Worm (Caenorhabditis elegans) whole organism, L4 larva: ENCODE measurements around the gene fkb-1.

Experiments
- F10B5.3 ChIP-seq: sonication (generic microtip); optimal IDR thresholded peaks from 2 replicates; lab custom pipeline; 2016; ENCODE audit warnings: mild to moderate bottlenecking, missing genetic modification characterization, missing compliant biosample characterization
- F44E2.7 ChIP-seq: fragments of 200-800 bp; sonication (Bioruptor generic); IDR thresholded peaks from 2 replicates; pipeline ENCODE4 v2.1.2; 2022; ENCODE audit warnings: missing genetic modification characterization, missing compliant biosample characterization
- T26A8.4 ChIP-seq: fragments of 200-800 bp; sonication (Bioruptor generic); IDR thresholded peaks from 2 replicates; pipeline ENCODE4 v1.3.6; 2022; ENCODE audit warnings: missing genetic modification characterization, missing compliant biosample characterization
- Y48G9A.11 ChIP-seq: fragments of 200-800 bp; sonication (Bioruptor generic); IDR thresholded peaks from 2 replicates; pipeline ENCODE4 v1.3.6; 2022; ENCODE audit warnings: missing genetic modification reagents, missing genetic modification characterization, missing compliant biosample characterization
- Y5F2A.4 ChIP-seq: fragments of 200-800 bp; sonication (Bioruptor generic); optimal IDR thresholded peaks from 2 replicates; lab custom pipeline; 2018; ENCODE audit warnings: mild to moderate bottlenecking, missing genetic modification characterization, missing compliant biosample characterization
- ZK337.2 ChIP-seq: fragments of 200-800 bp; sonication (Bioruptor generic); IDR thresholded peaks from 2 replicates; pipeline ENCODE4 v1.3.6; 2022; ENCODE audit warnings: missing genetic modification reagents, missing genetic modification characterization, missing compliant biosample characterization
- arid-1 ChIP-seq: fragments of 200-800 bp; sonication (Bioruptor generic); conservative IDR thresholded peaks from 2 replicates; pipeline ENCODE4 v1.3.6; 2022; ENCODE audit warnings: missing genetic modification reagents, missing genetic modification characterization, missing compliant biosample characterization
- attf-4 ChIP-seq: sonication (generic microtip); optimal IDR thresholded peaks from 3 replicates; lab custom pipeline; 2017; ENCODE audit warnings: missing biosample characterization, missing genetic modification characterization
- ceh-62 ChIP-seq: sonication (generic microtip); optimal IDR thresholded peaks from 2 replicates; lab custom pipeline; 2017; ENCODE audit warnings: missing biosample characterization, missing genetic modification characterization
- ceh-82 ChIP-seq: sonication (generic microtip); optimal IDR thresholded peaks from 2 replicates; lab custom pipeline; 2017; ENCODE audit warnings: missing biosample characterization, missing genetic modification characterization
- ces-1 ChIP-seq: fragments of 150-350 bp; sonication (generic microtip); optimal IDR thresholded peaks from 4 replicates; lab custom pipeline; 2014; ENCODE audit warnings: missing biosample characterization, missing genetic modification reagents, missing genetic modification characterization
- ctbp-1 ChIP-seq: fragments of 200-800 bp; sonication (Bioruptor generic); IDR thresholded peaks from 2 replicates; pipeline ENCODE4 v1.3.6; 2022; ENCODE audit warnings: missing genetic modification reagents, missing genetic modification characterization, missing compliant biosample characterization
- daf-12 ChIP-seq: fragments of 150-350 bp; optimal IDR thresholded peaks from 2 replicates; lab custom pipeline; 2014; ENCODE audit warnings: missing biosample characterization, missing genetic modification reagents, missing genetic modification characterization
- dmd-6 ChIP-seq: fragments of 200-800 bp; sonication (Bioruptor generic); IDR thresholded peaks from 2 replicates; pipeline ENCODE4 v1.3.6; 2022; ENCODE audit warnings: missing genetic modification reagents, missing genetic modification characterization, missing compliant biosample characterization
- dmd-8 ChIP-seq: fragments of 200-800 bp; sonication (Bioruptor generic); IDR thresholded peaks from 2 replicates; pipeline ENCODE4 v1.3.6; 2022; ENCODE audit warnings: missing genetic modification characterization, missing compliant biosample characterization
- duxl-1 ChIP-seq: sonication (generic microtip); optimal IDR thresholded peaks from 2 replicates; lab custom pipeline; 2016; ENCODE audit warnings: mild to moderate bottlenecking, missing genetic modification characterization, moderate library complexity, missing compliant biosample characterization; ENCODE audit not compliant: poor library complexity
- fkh-10 ChIP-seq: fragments of 150-350 bp; optimal IDR thresholded peaks from 2 replicates; lab custom pipeline; 2014; ENCODE audit warnings: missing biosample characterization, missing genetic modification reagents, missing genetic modification characterization
- gei-8 ChIP-seq: fragments of 200-800 bp; sonication (Bioruptor generic); optimal IDR thresholded peaks from 2 replicates; lab custom pipeline; 2018; ENCODE audit warnings: mild to moderate bottlenecking, missing genetic modification characterization, missing compliant biosample characterization
- hlh-30 ChIP-seq: sonication (generic microtip); optimal IDR thresholded peaks from 2 replicates; lab custom pipeline; 2017; ENCODE audit warnings: antibody characterized with exemption, mild to moderate bottlenecking, missing genetic modification characterization, missing compliant biosample characterization; ENCODE audit not compliant: insufficient read depth
- hmg-1.1 ChIP-seq: fragments of 200-800 bp; sonication (Bioruptor generic); IDR thresholded peaks from 2 replicates; pipeline ENCODE4 v1.3.6; 2022; ENCODE audit warnings: missing genetic modification reagents, missing genetic modification characterization, missing compliant biosample characterization
- lin-1 ChIP-seq: fragments of 200-800 bp; sonication (Bioruptor generic); IDR thresholded peaks from 2 replicates; pipeline ENCODE4 v1.3.6; 2022; ENCODE audit warnings: missing genetic modification reagents, missing genetic modification characterization, missing compliant biosample characterization
- lin-29 ChIP-seq: fragments of 200-800 bp; sonication (Bioruptor generic); IDR thresholded peaks from 2 replicates; pipeline ENCODE4 v1.3.6; 2022; ENCODE audit warnings: missing genetic modification reagents, missing genetic modification characterization, missing compliant biosample characterization
- lin-38 ChIP-seq: fragments of 200-800 bp; sonication (Bioruptor generic); IDR thresholded peaks from 2 replicates; pipeline ENCODE4 v1.3.6; 2022; ENCODE audit warnings: missing genetic modification reagents, missing genetic modification characterization, missing compliant biosample characterization
- lir-3 ChIP-seq: sonication (generic microtip); optimal IDR thresholded peaks from 2 replicates; lab custom pipeline; 2016; ENCODE audit warnings: mild to moderate bottlenecking, missing genetic modification characterization, missing compliant biosample characterization
- lsy-2 ChIP-seq, 2 experiments: fragments of 150-350 bp in 1 of 2; sonication (generic microtip) in 1 of 2; optimal IDR thresholded peaks; 2 replicates each; lab custom pipeline; 2014 to 2017; ENCODE audit warnings: missing biosample characterization in 2 of 2, missing genetic modification characterization in 2 of 2
- madf-5 ChIP-seq, 2 experiments: fragments of 200-800 bp; sonication (Bioruptor generic); IDR thresholded peaks; 2 replicates each; pipeline ENCODE4 v1.3.6; 2022; ENCODE audit warnings: missing compliant biosample characterization in 2 of 2, missing genetic modification characterization in 2 of 2
- nhr-11 ChIP-seq: fragments of 150-350 bp; optimal IDR thresholded peaks from 2 replicates; lab custom pipeline; 2014; ENCODE audit warnings: missing biosample characterization, missing genetic modification characterization
- nhr-25 ChIP-seq: sonication (generic microtip); optimal IDR thresholded peaks from 2 replicates; lab custom pipeline; 2017; ENCODE audit warnings: missing genetic modification characterization, mild to moderate bottlenecking, missing compliant biosample characterization, antibody characterized with exemption, moderate library complexity, borderline replicate concordance; ENCODE audit not compliant: insufficient read depth
- nhr-28 ChIP-seq: fragments of 150-350 bp; optimal IDR thresholded peaks from 2 replicates; lab custom pipeline; 2014; ENCODE audit warnings: missing biosample characterization, missing genetic modification characterization
- nhr-41 ChIP-seq: fragments of 200-800 bp; sonication (Bioruptor generic); IDR thresholded peaks from 2 replicates; pipeline ENCODE4 v1.3.6; 2022; ENCODE audit warnings: missing genetic modification reagents, missing genetic modification characterization, missing compliant biosample characterization
- nhr-42 ChIP-seq: fragments of 200-800 bp; sonication (Bioruptor generic); IDR thresholded peaks from 2 replicates; pipeline ENCODE4 v1.3.6; 2022; ENCODE audit warnings: missing genetic modification characterization, missing compliant biosample characterization
- pha-4 ChIP-seq, 2 experiments: fragments of 150-350 bp in 1 of 2; fragments of 200-800 bp in 1 of 2; sonication (Bioruptor generic) in 1 of 2; IDR thresholded peaks in 1 of 2; optimal IDR thresholded peaks in 1 of 2; 2 replicates each; pipeline versions ENCODE4 v1.3.6 to Lab custom; 2014 to 2022; ENCODE audit warnings: missing genetic modification characterization in 2 of 2, missing genetic modification reagents in 2 of 2, missing biosample characterization in 1 of 2, missing compliant biosample characterization in 1 of 2
- set-16 ChIP-seq: fragments of 200-800 bp; sonication (Bioruptor generic); IDR thresholded peaks from 2 replicates; pipeline ENCODE4 v1.3.6; 2022; ENCODE audit warnings: missing genetic modification reagents, missing genetic modification characterization, missing compliant biosample characterization
- spr-3 ChIP-seq: fragments of 200-800 bp; sonication (Bioruptor generic); optimal IDR thresholded peaks from 2 replicates; lab custom pipeline; 2018; ENCODE audit warnings: mild to moderate bottlenecking, missing genetic modification characterization, missing compliant biosample characterization
- unc-62 ChIP-seq, 3 experiments: fragments of 150-350 bp in 1 of 3; sonication (generic microtip); optimal IDR thresholded peaks in 2 of 3; peaks in 1 of 3; 1 replicate in 1 of 3; 2 replicates in 2 of 3; lab custom pipeline; 2014 to 2017; ENCODE audit warnings: missing biosample characterization in 3 of 3, missing genetic modification characterization in 3 of 3, missing genetic modification reagents in 3 of 3, missing genotype in 1 of 3
- vab-7 ChIP-seq: fragments of 200-800 bp; sonication (Bioruptor generic); IDR thresholded peaks from 2 replicates; pipeline ENCODE4 v1.3.6; 2022; ENCODE audit warnings: missing genetic modification reagents, missing genetic modification characterization, missing compliant biosample characterization
- zfp-2 ChIP-seq: sonication (generic microtip); optimal IDR thresholded peaks from 2 replicates; lab custom pipeline; 2016; ENCODE audit warnings: mild to moderate bottlenecking, missing genetic modification characterization, missing compliant biosample characterization
- zfp-3 ChIP-seq: fragments of 200-800 bp; sonication (Bioruptor generic); conservative IDR thresholded peaks from 2 replicates; pipeline ENCODE4 v1.3.6; 2022; ENCODE audit warnings: missing genetic modification reagents, missing genetic modification characterization, missing compliant biosample characterization
- zip-11 ChIP-seq: fragments of 200-800 bp; sonication (Bioruptor generic); IDR thresholded peaks from 2 replicates; pipeline ENCODE4 v1.3.6; 2022; ENCODE audit warnings: missing genetic modification characterization, missing compliant biosample characterization
- zip-2 ChIP-seq: fragments of 150-350 bp; optimal IDR thresholded peaks from 2 replicates; lab custom pipeline; 2014; ENCODE audit warnings: missing biosample characterization, missing genetic modification characterization
- ztf-7 ChIP-seq: fragments of 150-350 bp; optimal IDR thresholded peaks from 2 replicates; lab custom pipeline; 2014; ENCODE audit warnings: missing biosample characterization, missing genetic modification characterization

fkb-1 gene

ce11 chrIV:11008255-11008654 is 28.1 kb upstream of the fkb-1 start (continued):
- no peak for TF ChIP-seq lin-29 (GFP tag; lab: Robert Waterston, UW)
- no peak for TF ChIP-seq F44E2.7 (GFP tag; lab: Robert Waterston, UW)
- no peak for TF ChIP-seq vab-7 (GFP tag; lab: Robert Waterston, UW)
- no peak for TF ChIP-seq set-16 (GFP tag; lab: Robert Waterston, UW)
- no peak for TF ChIP-seq lsy-2 (tag; optimal IDR thresholded peaks at IDR 0.05; lab: Kevin White, UChicago)
- no peak for TF ChIP-seq duxl-1
- peak; percentile 70 for TF ChIP-seq hlh-30 (tag; lab: Kevin White, UChicago)
- no peak for TF ChIP-seq nhr-41 (GFP tag; lab: Robert Waterston, UW)
- no peak for TF ChIP-seq unc-62 (GFP tag; optimal IDR thresholded peaks at IDR 0.05 in 1 of 2; lab: Kevin White, UChicago)
- no peak for TF ChIP-seq unc-62 (tag; optimal IDR thresholded peaks at IDR 0.05; lab: Kevin White, UChicago)
- peak; percentile 29 for TF ChIP-seq nhr-28 (tag; lab: Kevin White, UChicago)
- no peak for TF ChIP-seq F10B5.3 (tag; lab: Kevin White, UChicago)
- no peak for TF ChIP-seq arid-1 (GFP tag; lab: Robert Waterston, UW)
- no peak for TF ChIP-seq ZK337.2 (GFP tag; lab: Robert Waterston, UW)
- TF ChIP-seq nhr-25 (tag; lab: Kevin White, UChicago), result no peak
- TF ChIP-seq ceh-62 (tag; lab: Kevin White, UChicago), result no peak
- TF ChIP-seq attf-4 (tag; lab: Kevin White, UChicago), result no peak
- TF ChIP-seq madf-5 (GFP tag; IDR thresholded peaks at IDR 0.05; lab: Robert Waterston, UW), result no peak
- no peak for TF ChIP-seq nhr-42
- no peak for TF ChIP-seq lin-1 (GFP tag; lab: Robert Waterston, UW)
- 0 out of 2 replicates have a peak, but pooled peaks have one; percentile 38 for TF ChIP-seq hmg-1.1 (GFP tag; lab: Robert Waterston, UW)
- TF ChIP-seq pha-4 (GFP tag; IDR thresholded peaks at IDR 0.05; lab: Robert Waterston, UW), result no peak
- peak; percentile 15 for TF ChIP-seq pha-4 (tag; optimal IDR thresholded peaks at IDR 0.05; lab: Kevin White, UChicago)
- TF ChIP-seq zfp-3 (GFP tag; lab: Robert Waterston, UW), result no peak

- TF ChIP-seq lsy-2 (tag; optimal IDR thresholded peaks at IDR 0.05; lab: Kevin White, UChicago), result no peak
- peak in 1 of 2 experiments; percentile 64 for TF ChIP-seq unc-62 (GFP tag; optimal IDR thresholded peaks at IDR 0.05 in 1 of 2; lab: Kevin White, UChicago)
- no peak for TF ChIP-seq unc-62 (tag; optimal IDR thresholded peaks at IDR 0.05; lab: Kevin White, UChicago)
These were observed 27.4 kb upstream of the fkb-1 start, which contains the start of gene F13H10.6 for ce11 chrIV:11008996-11009395. Gene F13H10.6 (plus strand): TSS chrIV:11009296.

- TF ChIP-seq unc-62 (GFP tag; optimal IDR thresholded peaks at IDR 0.05 in 1 of 2; lab: Kevin White, UChicago), result peak in 1 of 2 experiments; percentile 96
- TF ChIP-seq unc-62 (tag; optimal IDR thresholded peaks at IDR 0.05; lab: Kevin White, UChicago), result no peak
- no peak for TF ChIP-seq zip-11 (GFP tag; lab: Robert Waterston, UW)
- 0 out of 2 replicates have a peak, but pooled peaks have one; percentile 7 for TF ChIP-seq T26A8.4 (GFP tag; lab: Robert Waterston, UW)
- no peak for TF ChIP-seq ztf-7 (tag; lab: Kevin White, UChicago)
- TF ChIP-seq zip-2 (tag; lab: Kevin White, UChicago), result no peak
- TF ChIP-seq Y48G9A.11 (GFP tag; lab: Robert Waterston, UW), result no peak
- TF ChIP-seq, all 104 proteins: peak for 2
These were observed 26.5 kb upstream of the fkb-1 start for ce11 chrIV:11009928-11010327.

DNA sequence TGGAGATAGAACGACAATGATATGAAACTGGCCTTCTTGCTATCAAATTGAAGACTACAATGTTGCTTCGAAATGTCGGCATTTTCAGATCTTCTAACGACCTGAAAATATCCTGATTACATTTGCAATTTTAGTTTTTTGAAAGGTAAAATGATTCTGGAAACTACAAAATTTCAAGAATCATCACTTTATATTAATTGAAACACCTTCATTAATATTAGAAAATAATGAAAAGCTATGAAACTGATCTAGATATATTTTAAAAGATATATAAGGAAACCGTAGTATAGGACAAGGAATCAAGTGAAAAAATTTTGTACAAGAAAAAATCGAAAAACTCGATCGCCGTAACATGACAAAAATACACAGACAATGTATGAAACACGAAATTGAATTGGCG is 24.5 kb upstream of the fkb-1 start, which contains the start of gene ndx-9:
Gene ndx-9 (minus strand): TSS at position 101 of the 400 bp plus-strand sequence.
- TF ChIP-seq lin-38 (GFP tag; lab: Robert Waterston, UW), result peak; percentile 32; the same call in 1 of the 2 replicates
- no peak for TF ChIP-seq dmd-6 (GFP tag; lab: Robert Waterston, UW)

ce11 chrIV:11015881-11016280 is 20.5 kb upstream of the fkb-1 start, which contains the start of gene F13H10.3:
Gene F13H10.3 (minus strand): TSS chrIV:11015953.
- TF ChIP-seq T26A8.4 (GFP tag; lab: Robert Waterston, UW) (no peak), dmd-8 (no peak), ceh-82 (tag; lab: Kevin White, UChicago) (no peak), ctbp-1 (no peak), ces-1 (no peak), lir-3 (no peak), Y48G9A.11 (GFP tag; lab: Robert Waterston, UW) (no peak), fkh-10 (GFP tag; lab: Kevin White, UChicago) (no peak), Y5F2A.4 (GFP tag; lab: Kevin White, UChicago) (no peak), nhr-11 (tag; lab: Kevin White, UChicago) (no peak), dmd-6 (GFP tag; lab: Robert Waterston, UW) (peak; percentile 75), gei-8 (GFP tag; lab: Kevin White, UChicago) (no peak), spr-3 (no peak), zfp-2 (tag; lab: Kevin White, UChicago) (no peak), daf-12 (tag; lab: Kevin White, UChicago) (no peak)
